Worm (Caenorhabditis elegans) whole organism, L2 larva: ENCODE measurements around the gene srd-17.

Experiments
- C34F6.9 ChIP-seq: fragments of 150-350 bp; optimal IDR thresholded peaks from 2 replicates; lab custom pipeline; 2014; ENCODE audit warnings: missing biosample characterization, missing genetic modification characterization
- R02D3.7 ChIP-seq: fragments of 150-350 bp; optimal IDR thresholded peaks from 2 replicates; lab custom pipeline; 2014; ENCODE audit warnings: missing biosample characterization, missing genetic modification characterization
- Y55F3AM.14 ChIP-seq: fragments of 200-800 bp; sonication (Bioruptor generic); optimal IDR thresholded peaks from 2 replicates; lab custom pipeline; 2018; ENCODE audit warnings: mild to moderate bottlenecking, missing genetic modification characterization, missing compliant biosample characterization
- ZK546.5 ChIP-seq: sonication (generic microtip); optimal IDR thresholded peaks from 2 replicates; lab custom pipeline; 2017; ENCODE audit warnings: missing biosample characterization, missing genetic modification characterization
- ama-1 ChIP-seq: fragments of 150-350 bp; optimal IDR thresholded peaks from 2 replicates; lab custom pipeline; 2018; ENCODE audit warnings: inconsistent platforms
- blmp-1 ChIP-seq: sonication (generic microtip); optimal IDR thresholded peaks from 2 replicates; lab custom pipeline; 2017; ENCODE audit warnings: missing genetic modification characterization, mild to moderate bottlenecking, missing compliant biosample characterization, antibody characterized with exemption, moderate library complexity; ENCODE audit not compliant: insufficient read depth
- ceh-16 ChIP-seq: fragments of 150-350 bp; optimal IDR thresholded peaks from 2 replicates; lab custom pipeline; 2014; ENCODE audit warnings: missing biosample characterization, missing genetic modification characterization
- ceh-82 ChIP-seq: fragments of 150-350 bp; optimal IDR thresholded peaks from 2 replicates; lab custom pipeline; 2014; ENCODE audit warnings: missing biosample characterization, missing genetic modification characterization
- crh-2 ChIP-seq: sonication (generic microtip); optimal IDR thresholded peaks from 2 replicates; lab custom pipeline; 2017; ENCODE audit warnings: missing biosample characterization, missing genetic modification characterization
- elt-1 ChIP-seq: fragments of 150-350 bp; optimal IDR thresholded peaks from 2 replicates; lab custom pipeline; 2014; ENCODE audit warnings: missing biosample characterization, missing genetic modification characterization
- elt-3 ChIP-seq: sonication (generic microtip); optimal IDR thresholded peaks from 2 replicates; lab custom pipeline; 2017; ENCODE audit warnings: missing biosample characterization, missing genetic modification characterization
- fos-1 ChIP-seq: fragments of 150-350 bp; optimal IDR thresholded peaks from 2 replicates; lab custom pipeline; 2014; ENCODE audit warnings: missing biosample characterization, missing genetic modification characterization
- gmeb-1 ChIP-seq: fragments of 150-350 bp; optimal IDR thresholded peaks from 2 replicates; lab custom pipeline; 2014; ENCODE audit warnings: missing biosample characterization, missing genetic modification characterization
- lin-11 ChIP-seq: fragments of 150-350 bp; sonication (generic microtip); optimal IDR thresholded peaks from 2 replicates; lab custom pipeline; 2014; ENCODE audit warnings: missing biosample characterization, missing genetic modification characterization, inconsistent platforms, mixed read lengths
- lin-39 ChIP-seq: fragments of 150-350 bp; optimal IDR thresholded peaks from 2 replicates; lab custom pipeline; 2014; ENCODE audit warnings: missing biosample characterization, missing genetic modification reagents, missing genetic modification characterization
- lsy-2 ChIP-seq, 2 experiments: fragments of 150-350 bp in 1 of 2; sonication (generic microtip) in 1 of 2; optimal IDR thresholded peaks; 2 replicates each; lab custom pipeline; 2014 to 2017; ENCODE audit warnings: missing biosample characterization in 2 of 2, missing genetic modification characterization in 2 of 2
- mab-5 ChIP-seq: fragments of 150-350 bp; optimal IDR thresholded peaks from 2 replicates; lab custom pipeline; 2014; ENCODE audit warnings: missing biosample characterization, missing genetic modification characterization
- mbf-1 ChIP-seq: sonication (generic microtip); optimal IDR thresholded peaks from 2 replicates; lab custom pipeline; 2017; ENCODE audit warnings: missing biosample characterization, missing genetic modification characterization
- mdl-1 ChIP-seq, 2 experiments: fragments of 150-350 bp in 1 of 2; sonication (generic microtip) in 1 of 2; optimal IDR thresholded peaks; 2 replicates each; lab custom pipeline; 2017; ENCODE audit warnings: missing biosample characterization in 2 of 2, missing genetic modification characterization in 2 of 2
- nhr-10 ChIP-seq: sonication (generic microtip); optimal IDR thresholded peaks from 2 replicates; lab custom pipeline; 2017; ENCODE audit warnings: missing biosample characterization, missing genetic modification characterization
- nhr-11 ChIP-seq: fragments of 150-350 bp; optimal IDR thresholded peaks from 2 replicates; lab custom pipeline; 2014; ENCODE audit warnings: missing biosample characterization, missing genetic modification characterization
- nhr-12 ChIP-seq: fragments of 150-350 bp; optimal IDR thresholded peaks from 2 replicates; lab custom pipeline; 2014; ENCODE audit warnings: missing biosample characterization, missing genetic modification characterization
- nhr-21 ChIP-seq: fragments of 150-350 bp; optimal IDR thresholded peaks from 2 replicates; lab custom pipeline; 2014; ENCODE audit warnings: missing biosample characterization, missing genetic modification characterization
- nhr-237 ChIP-seq: fragments of 150-350 bp; optimal IDR thresholded peaks from 2 replicates; lab custom pipeline; 2014; ENCODE audit warnings: missing biosample characterization, missing genetic modification characterization
- nhr-25 ChIP-seq: fragments of 150-350 bp; sonication (generic microtip); optimal IDR thresholded peaks from 3 replicates; lab custom pipeline; 2014; ENCODE audit warnings: missing biosample characterization, missing genetic modification characterization
- nhr-6 ChIP-seq: fragments of 150-350 bp; optimal IDR thresholded peaks from 2 replicates; lab custom pipeline; 2014; ENCODE audit warnings: missing biosample characterization, missing genetic modification characterization
- nhr-77 ChIP-seq: fragments of 150-350 bp; optimal IDR thresholded peaks from 2 replicates; lab custom pipeline; 2014; ENCODE audit warnings: missing biosample characterization, missing genetic modification characterization
- peb-1 ChIP-seq: fragments of 150-350 bp; optimal IDR thresholded peaks from 2 replicates; lab custom pipeline; 2014; ENCODE audit warnings: missing biosample characterization, missing genetic modification characterization
- sem-4 ChIP-seq: fragments of 150-350 bp; optimal IDR thresholded peaks from 2 replicates; lab custom pipeline; 2014; ENCODE audit warnings: missing biosample characterization, missing genetic modification reagents, missing genetic modification characterization
- sma-9 ChIP-seq, 2 experiments: fragments of 150-350 bp in 1 of 2; sonication (generic microtip) in 1 of 2; optimal IDR thresholded peaks; 2 replicates each; lab custom pipeline; 2014 to 2016; ENCODE audit warnings: missing genetic modification characterization in 2 of 2, mild to moderate bottlenecking in 1 of 2, missing biosample characterization in 1 of 2, missing compliant biosample characterization in 1 of 2, missing genetic modification reagents in 1 of 2, moderate library complexity in 1 of 2
- snpc-4 ChIP-seq: fragments of 150-350 bp; optimal IDR thresholded peaks from 2 replicates; lab custom pipeline; 2014; ENCODE audit warnings: missing biosample characterization, missing genetic modification characterization
- unc-39 ChIP-seq: fragments of 150-350 bp; optimal IDR thresholded peaks from 2 replicates; lab custom pipeline; 2014; ENCODE audit warnings: missing biosample characterization, missing genetic modification characterization
- unc-55 ChIP-seq: fragments of 150-350 bp; sonication (generic microtip); optimal IDR thresholded peaks from 3 replicates; lab custom pipeline; 2014; ENCODE audit warnings: missing biosample characterization, missing genetic modification reagents, missing genetic modification characterization
- zag-1 ChIP-seq: fragments of 150-350 bp; optimal IDR thresholded peaks from 2 replicates; lab custom pipeline; 2014; ENCODE audit warnings: missing biosample characterization, missing genetic modification characterization
- ztf-1 ChIP-seq: fragments of 200-800 bp; sonication (Bioruptor generic); conservative IDR thresholded peaks from 2 replicates; pipeline ENCODE4 v1.3.6; 2022; ENCODE audit warnings: missing genetic modification characterization, missing compliant biosample characterization
- ztf-11 ChIP-seq: sonication (generic microtip); optimal IDR thresholded peaks from 2 replicates; lab custom pipeline; 2017; ENCODE audit warnings: missing biosample characterization, missing genetic modification characterization

Gene srd-17

DNA sequence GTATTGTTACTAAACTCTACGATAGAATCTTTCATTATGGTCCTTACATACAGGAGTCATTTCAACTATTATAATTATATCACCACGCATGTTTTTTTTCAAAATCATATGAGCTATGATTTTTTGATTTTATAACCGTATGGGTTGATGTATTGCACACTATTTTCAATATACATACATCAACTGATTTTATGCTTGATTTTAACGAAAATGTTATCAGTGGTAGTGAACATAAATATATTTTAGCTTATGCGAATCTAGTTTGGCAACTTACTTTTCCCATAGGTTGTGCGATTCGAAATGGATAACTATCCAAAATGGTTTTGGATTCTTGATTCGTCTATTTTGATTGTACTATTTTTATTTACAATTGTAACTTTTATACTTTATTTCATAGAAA, 8.9 kb downstream of the srd-17 start, which contains the start of gene srv-10:
TSS of gene srv-10 (plus strand) at position 301 of the 400 bp plus-strand sequence.
- TF ChIP-seq nhr-6 (tag; lab: Kevin White, UChicago) (no peak), ztf-1 (no peak), ceh-16 (tag; lab: Kevin White, UChicago) (no peak), fos-1 (no peak), Y55F3AM.14 (no peak), unc-39 (no peak), R02D3.7 (tag; lab: Kevin White, UChicago) (no peak), snpc-4 (tag; lab: Kevin White, UChicago) (no peak), nhr-21 (tag; lab: Kevin White, UChicago) (no peak), nhr-25 (tag; lab: Kevin White, UChicago) (no peak), nhr-11 (tag; lab: Kevin White, UChicago) (no peak), nhr-12 (tag; lab: Kevin White, UChicago) (no peak), ceh-82 (tag; lab: Kevin White, UChicago) (no peak), ama-1 (no peak), nhr-237 (no peak), blmp-1 (tag; lab: Kevin White, UChicago) (no peak), gmeb-1 (no peak)

DNA sequence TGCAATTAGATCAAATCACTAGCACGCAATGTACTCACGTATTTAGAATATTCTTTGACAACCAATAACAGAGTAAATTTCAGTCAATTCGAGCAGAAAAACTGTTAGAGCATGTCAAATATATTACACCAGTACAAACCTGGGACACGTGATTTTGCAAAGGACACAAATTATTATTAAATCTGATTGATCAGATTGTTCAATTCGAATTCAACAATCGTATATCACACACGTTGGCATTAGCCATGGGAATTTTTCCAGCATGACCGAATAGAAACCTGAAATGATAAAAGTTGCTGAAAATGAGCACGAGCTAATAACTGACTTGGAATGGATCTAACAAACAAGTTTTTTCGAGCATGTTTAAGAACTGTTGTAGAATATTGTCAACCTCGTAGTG, 9.5 kb downstream of the srd-17 start, which contains the start of gene srv-9:
TSS of gene srv-9 (minus strand) at position 101 of the 400 bp plus-strand sequence.
- TF ChIP-seq mab-5 (no peak), zag-1 (tag; lab: Kevin White, UChicago) (no peak), ZK546.5 (tag; lab: Kevin White, UChicago) (no peak), C34F6.9 (tag; lab: Kevin White, UChicago) (no peak), crh-2 (tag; lab: Kevin White, UChicago) (no peak), snpc-4 (tag; lab: Kevin White, UChicago) (no peak), unc-55 (GFP tag; lab: Kevin White, UChicago) (no peak), ceh-16 (tag; lab: Kevin White, UChicago) (no peak), lin-39 (tag; lab: Kevin White, UChicago) (no peak), sem-4 (tag; lab: Kevin White, UChicago) (no peak), gmeb-1 (no peak), mdl-1 (tag; optimal IDR thresholded peaks at IDR 0.05; lab: Kevin White, UChicago) (no peak)

DNA sequence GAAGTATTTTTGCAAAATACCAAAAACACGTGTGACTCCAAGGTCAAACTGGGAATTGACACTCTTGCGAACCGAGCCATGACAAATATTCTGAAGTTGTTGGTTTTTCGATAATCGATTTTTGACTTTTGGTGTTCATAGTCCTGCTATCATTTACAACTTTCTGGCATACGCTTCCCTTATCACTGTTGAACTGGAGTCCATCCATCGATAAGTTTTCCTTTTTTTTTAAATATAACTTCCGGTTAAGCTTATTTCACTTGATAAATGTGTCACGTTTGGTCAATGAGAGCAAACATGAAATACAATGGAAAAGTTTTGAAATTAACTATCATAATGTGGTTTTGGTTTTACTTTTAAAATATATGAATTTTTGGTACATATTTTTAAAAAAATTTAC, 10.8 kb downstream of the srd-17 start:
- peak; percentile 17 for TF ChIP-seq crh-2 (tag; lab: Kevin White, UChicago)
- TF ChIP-seq sma-9 (GFP tag; optimal IDR thresholded peaks at IDR 0.05; lab: Kevin White, UChicago): peak; percentile 17
- TF ChIP-seq sma-9 (tag; optimal IDR thresholded peaks at IDR 0.05; lab: Kevin White, UChicago): no peak
- TF ChIP-seq fos-1: peak; percentile 95
- TF ChIP-seq zag-1 (tag; lab: Kevin White, UChicago): no peak

DNA sequence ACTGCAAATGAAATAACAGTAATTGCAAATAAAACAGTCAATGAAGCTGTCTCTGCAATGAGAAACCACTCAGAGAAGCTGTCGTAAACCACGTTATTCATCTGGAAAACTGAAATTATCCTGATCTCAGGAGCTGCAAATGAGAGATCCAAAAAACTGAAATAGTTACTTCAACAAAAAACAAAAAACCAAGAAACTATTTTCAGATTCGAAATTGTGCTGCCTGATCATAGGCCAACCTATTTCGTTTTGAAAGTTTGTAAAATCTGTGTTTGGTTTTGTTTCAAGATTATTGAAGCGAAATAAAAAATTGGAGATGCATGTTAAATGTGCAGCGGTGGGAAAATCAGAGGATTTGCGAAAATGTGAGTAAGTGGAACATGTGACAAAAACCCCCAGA, 11.9 kb downstream of the srd-17 start, which contains the start of gene srv-8:
TSS of gene srv-8 (minus strand) at position 101 of the 400 bp plus-strand sequence.
- TF ChIP-seq nhr-21 (tag; lab: Kevin White, UChicago): no peak
- no peak for TF ChIP-seq nhr-6 (tag; lab: Kevin White, UChicago)
- TF ChIP-seq unc-55 (GFP tag; lab: Kevin White, UChicago): no peak
- no peak for TF ChIP-seq mbf-1 (tag; lab: Kevin White, UChicago)
- no peak for TF ChIP-seq lin-39 (tag; lab: Kevin White, UChicago)
- no peak for TF ChIP-seq R02D3.7 (tag; lab: Kevin White, UChicago)
- TF ChIP-seq fos-1: no peak
- no peak for TF ChIP-seq nhr-237
- no peak for TF ChIP-seq nhr-25 (tag; lab: Kevin White, UChicago)

DNA sequence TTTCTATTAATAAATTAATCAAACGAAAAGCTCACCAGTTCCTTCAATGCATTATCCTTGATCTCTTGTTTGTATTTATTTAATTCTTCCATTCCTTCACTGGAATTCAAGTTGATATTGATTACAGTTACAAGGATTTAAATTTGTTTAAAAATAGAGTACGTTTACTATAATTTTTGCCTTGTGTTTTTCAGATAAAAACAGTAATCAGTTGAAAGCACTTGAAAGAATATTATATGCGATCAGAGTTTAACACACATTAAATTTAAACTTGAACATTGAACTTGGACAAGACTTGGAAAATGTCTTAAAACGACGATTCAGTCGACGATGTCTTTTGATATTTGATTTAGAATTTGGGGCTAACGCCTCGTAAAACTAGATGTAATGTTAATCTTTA, 15.0 kb downstream of the srd-17 start, which contains the start of gene F53F1.6:
TSS of gene F53F1.6 (minus strand) at position 101 of the 400 bp plus-strand sequence.
- TF ChIP-seq elt-1 (no peak), ztf-11 (tag; lab: Kevin White, UChicago) (no peak), snpc-4 (tag; lab: Kevin White, UChicago) (no peak), Y55F3AM.14 (no peak), unc-39 (no peak), ztf-1 (no peak), nhr-10 (tag; lab: Kevin White, UChicago) (no peak), lin-11 (tag; lab: Kevin White, UChicago) (no peak), C34F6.9 (tag; lab: Kevin White, UChicago) (no peak), sma-9 (GFP tag; optimal IDR thresholded peaks at IDR 0.05; lab: Kevin White, UChicago) (no peak), sma-9 (tag; optimal IDR thresholded peaks at IDR 0.05; lab: Kevin White, UChicago) (no peak), lin-39 (tag; lab: Kevin White, UChicago) (no peak), blmp-1 (tag; lab: Kevin White, UChicago) (no peak), lsy-2 (tag; optimal IDR thresholded peaks at IDR 0.05; lab: Kevin White, UChicago) (no peak), nhr-77 (no peak), ama-1 (no peak), elt-3 (no peak), peb-1 (tag; lab: Kevin White, UChicago) (no peak)
